Worm (Caenorhabditis elegans) whole organism, late embryonic: Measurements from ENCODE around the gene H04D03.4.

Source experiments
- C08G9.2 ChIP-seq: sonication (generic microtip); optimal IDR thresholded peaks from 2 replicates; lab custom pipeline; 2016; ENCODE audit warnings: mild to moderate bottlenecking, missing genetic modification characterization, moderate library complexity, missing compliant biosample characterization
- F13H6.1 ChIP-seq: sonication (generic microtip); optimal IDR thresholded peaks from 2 replicates; lab custom pipeline; 2016; ENCODE audit warnings: missing genetic modification characterization, missing compliant biosample characterization
- K09A11.1 ChIP-seq: sonication (generic microtip); optimal IDR thresholded peaks from 2 replicates; lab custom pipeline; 2017; ENCODE audit warnings: antibody characterized with exemption, mild to moderate bottlenecking, missing genetic modification characterization, missing compliant biosample characterization; ENCODE audit not compliant: insufficient read depth
- T23F11.4 ChIP-seq: fragments of 200-800 bp; sonication (Bioruptor generic); optimal IDR thresholded peaks from 2 replicates; lab custom pipeline; 2018; ENCODE audit warnings: mild to moderate bottlenecking, missing genetic modification characterization, missing compliant biosample characterization
- ahr-1 ChIP-seq: sonication (generic microtip); optimal IDR thresholded peaks from 2 replicates; lab custom pipeline; 2016; ENCODE audit warnings: missing genetic modification characterization, missing compliant biosample characterization
- ama-1 ChIP-seq: fragments of 150-350 bp; optimal IDR thresholded peaks from 2 replicates; lab custom pipeline; 2014
- ceh-14 ChIP-seq: sonication (generic microtip); optimal IDR thresholded peaks from 2 replicates; lab custom pipeline; 2016; ENCODE audit warnings: missing genotype, missing genetic modification characterization, missing compliant biosample characterization
- ceh-18 ChIP-seq: sonication (generic microtip); optimal IDR thresholded peaks from 2 replicates; lab custom pipeline; 2016; ENCODE audit warnings: missing genetic modification characterization, missing compliant biosample characterization
- ceh-2 ChIP-seq: sonication (generic microtip); optimal IDR thresholded peaks from 2 replicates; lab custom pipeline; 2016; ENCODE audit warnings: missing genotype, missing genetic modification characterization, missing compliant biosample characterization
- ceh-22 ChIP-seq: sonication (generic microtip); optimal IDR thresholded peaks from 2 replicates; lab custom pipeline; 2017; ENCODE audit warnings: missing biosample characterization, missing genetic modification characterization
- ceh-30 ChIP-seq: fragments of 150-350 bp; optimal IDR thresholded peaks from 2 replicates; lab custom pipeline; 2014; ENCODE audit warnings: missing biosample characterization, missing genetic modification characterization
- ceh-31 ChIP-seq: sonication (generic microtip); optimal IDR thresholded peaks from 2 replicates; lab custom pipeline; 2016; ENCODE audit warnings: missing genetic modification characterization, missing compliant biosample characterization
- ceh-48 ChIP-seq: sonication (generic microtip); optimal IDR thresholded peaks from 2 replicates; lab custom pipeline; 2016; ENCODE audit warnings: missing genetic modification characterization, inconsistent platforms, missing compliant biosample characterization
- ceh-6 ChIP-seq: fragments of 200-800 bp; sonication (Bioruptor generic); optimal IDR thresholded peaks from 2 replicates; lab custom pipeline; 2018; ENCODE audit warnings: mild to moderate bottlenecking, missing genetic modification characterization, missing compliant biosample characterization
- dve-1 ChIP-seq: sonication (generic microtip); optimal IDR thresholded peaks from 2 replicates; lab custom pipeline; 2017; ENCODE audit warnings: antibody characterized with exemption, mild to moderate bottlenecking, missing genetic modification characterization, missing compliant biosample characterization
- elt-2 ChIP-seq: sonication (generic microtip); optimal IDR thresholded peaks from 2 replicates; lab custom pipeline; 2016; ENCODE audit warnings: missing genetic modification reagents, missing genetic modification characterization, missing compliant biosample characterization
- ets-4 ChIP-seq: sonication (generic microtip); optimal IDR thresholded peaks from 2 replicates; lab custom pipeline; 2016; ENCODE audit warnings: missing genetic modification characterization, missing compliant biosample characterization
- fax-1 ChIP-seq: sonication (generic microtip); optimal IDR thresholded peaks from 2 replicates; lab custom pipeline; 2016; ENCODE audit warnings: missing genotype, missing genetic modification characterization, missing compliant biosample characterization
- fkh-10 ChIP-seq: fragments of 150-350 bp; optimal IDR thresholded peaks from 2 replicates; lab custom pipeline; 2014; ENCODE audit warnings: missing biosample characterization, missing genetic modification reagents, missing genetic modification characterization
- fkh-6 ChIP-seq: sonication (generic microtip); optimal IDR thresholded peaks from 2 replicates; lab custom pipeline; 2016; ENCODE audit warnings: missing genetic modification characterization, missing compliant biosample characterization
- gmeb-2 ChIP-seq: sonication (generic microtip); optimal IDR thresholded peaks from 2 replicates; lab custom pipeline; 2016; ENCODE audit warnings: missing genetic modification characterization, inconsistent platforms, missing compliant biosample characterization
- hlh-13 ChIP-seq: fragments of 200-800 bp; sonication (Bioruptor generic); optimal IDR thresholded peaks from 2 replicates; lab custom pipeline; 2018; ENCODE audit warnings: mild to moderate bottlenecking, missing genetic modification characterization, missing compliant biosample characterization
- hlh-15 ChIP-seq: sonication (generic microtip); optimal IDR thresholded peaks from 2 replicates; lab custom pipeline; 2016; ENCODE audit warnings: missing genetic modification characterization, missing compliant biosample characterization
- hlh-30 ChIP-seq: sonication (generic microtip); optimal IDR thresholded peaks from 2 replicates; lab custom pipeline; 2017; ENCODE audit warnings: antibody characterized with exemption, missing genetic modification characterization, missing compliant biosample characterization; ENCODE audit not compliant: insufficient read depth
- lin-11 ChIP-seq: fragments of 200-800 bp; sonication (Bioruptor generic); optimal IDR thresholded peaks from 2 replicates; lab custom pipeline; 2018; ENCODE audit warnings: mild to moderate bottlenecking, missing genetic modification characterization, missing compliant biosample characterization
- mec-3 ChIP-seq: sonication (generic microtip); optimal IDR thresholded peaks from 2 replicates; lab custom pipeline; 2016; ENCODE audit warnings: borderline replicate concordance, missing genetic modification characterization, missing compliant biosample characterization
- nhr-232 ChIP-seq: sonication (generic microtip); optimal IDR thresholded peaks from 2 replicates; lab custom pipeline; 2016; ENCODE audit warnings: missing genetic modification characterization, missing compliant biosample characterization
- npax-4 ChIP-seq: sonication (generic microtip); optimal IDR thresholded peaks from 2 replicates; lab custom pipeline; 2016; ENCODE audit warnings: missing genetic modification characterization, missing compliant biosample characterization
- odd-2 ChIP-seq: sonication (generic microtip); optimal IDR thresholded peaks from 2 replicates; lab custom pipeline; 2017; ENCODE audit warnings: antibody characterized with exemption, mild to moderate bottlenecking, missing genetic modification characterization, missing compliant biosample characterization
- pax-1 ChIP-seq: fragments of 150-350 bp; optimal IDR thresholded peaks from 2 replicates; lab custom pipeline; 2014; ENCODE audit warnings: missing biosample characterization, missing genetic modification characterization
- pha-2 ChIP-seq: sonication (generic microtip); optimal IDR thresholded peaks from 2 replicates; lab custom pipeline; 2017; ENCODE audit warnings: mild to moderate bottlenecking, missing genetic modification characterization, missing compliant biosample characterization
- pha-4 ChIP-seq: fragments of 150-350 bp; optimal IDR thresholded peaks from 2 replicates; lab custom pipeline; 2018; ENCODE audit warnings: missing biosample characterization, missing genetic modification reagents, missing genetic modification characterization
- pros-1 ChIP-seq: fragments of 150-350 bp; optimal IDR thresholded peaks from 2 replicates; lab custom pipeline; 2014; ENCODE audit warnings: missing biosample characterization, missing genetic modification reagents, missing genetic modification characterization
- ref-2 ChIP-seq: sonication (generic microtip); optimal IDR thresholded peaks from 2 replicates; lab custom pipeline; 2016; ENCODE audit warnings: missing genetic modification characterization, missing compliant biosample characterization
- rnt-1 ChIP-seq: sonication (generic microtip); optimal IDR thresholded peaks from 2 replicates; lab custom pipeline; 2016; ENCODE audit warnings: missing genetic modification characterization, missing compliant biosample characterization
- sox-4 ChIP-seq: sonication (generic microtip); optimal IDR thresholded peaks from 2 replicates; lab custom pipeline; 2017; ENCODE audit warnings: mild to moderate bottlenecking, missing genetic modification characterization, inconsistent platforms, missing compliant biosample characterization
- tbx-2 ChIP-seq: sonication (generic microtip); optimal IDR thresholded peaks from 2 replicates; lab custom pipeline; 2016; ENCODE audit warnings: missing genetic modification characterization, missing compliant biosample characterization
- ttx-3 ChIP-seq: sonication (generic microtip); optimal IDR thresholded peaks from 2 replicates; lab custom pipeline; 2016; ENCODE audit warnings: missing genetic modification reagents, missing genetic modification characterization, missing compliant biosample characterization
- unc-55 ChIP-seq: sonication (generic microtip); optimal IDR thresholded peaks from 2 replicates; lab custom pipeline; 2017; ENCODE audit warnings: missing biosample characterization, missing genetic modification reagents, missing genetic modification characterization
- unc-86 ChIP-seq: sonication (generic microtip); optimal IDR thresholded peaks from 2 replicates; lab custom pipeline; 2016; ENCODE audit warnings: missing genetic modification characterization, missing compliant biosample characterization
- zip-5 ChIP-seq: sonication (generic microtip); optimal IDR thresholded peaks from 2 replicates; lab custom pipeline; 2016; ENCODE audit warnings: missing genetic modification characterization, missing compliant biosample characterization

Gene H04D03.4

ce11 chrIII:10451012-10451411 lies at the start of gene H04D03.4:
TSS of gene H04D03.4 (minus strand) at chrIII:10451112.
- no peak for TF ChIP-seq K09A11.1
- TF ChIP-seq ceh-22 (tag; lab: Kevin White, UChicago), result no peak
- no peak for TF ChIP-seq hlh-15 (tag; lab: Kevin White, UChicago)
- TF ChIP-seq pros-1, result no peak
- TF ChIP-seq mec-3, result no peak
- no peak for TF ChIP-seq ama-1 (lab: Kevin White, UChicago)
- TF ChIP-seq lin-11 (tag; lab: Kevin White, UChicago), result no peak
- TF ChIP-seq pha-2 (tag; lab: Kevin White, UChicago), result no peak
- no peak for TF ChIP-seq nhr-232 (tag; lab: Kevin White, UChicago)
- no peak for TF ChIP-seq rnt-1
- no peak for TF ChIP-seq fkh-6 (tag; lab: Kevin White, UChicago)
- TF ChIP-seq unc-55 (GFP tag; lab: Kevin White, UChicago), result no peak
- TF ChIP-seq ahr-1, result no peak
- no peak for TF ChIP-seq gmeb-2 (tag; lab: Kevin White, UChicago)
- TF ChIP-seq F13H6.1 (tag; lab: Kevin White, UChicago), result no peak
- TF ChIP-seq ceh-30 (tag; lab: Kevin White, UChicago), result no peak
- TF ChIP-seq sox-4, result no peak

ce11 chrIII:10488052-10488451 lies 37.1 kb upstream of the H04D03.4 start, which contains the start of gene ptr-25:
TSS of gene ptr-25 (plus strand) at chrIII:10488124.
- TF ChIP-seq nhr-232 (tag; lab: Kevin White, UChicago), result no peak
- TF ChIP-seq ceh-6 (GFP tag; lab: Kevin White, UChicago), result no peak
- TF ChIP-seq tbx-2 (tag; lab: Kevin White, UChicago), result no peak
- TF ChIP-seq elt-2 (tag; lab: Kevin White, UChicago), result no peak
- no peak for TF ChIP-seq T23F11.4 (GFP tag; lab: Kevin White, UChicago)
- TF ChIP-seq ref-2, result no peak
- no peak for TF ChIP-seq gmeb-2 (tag; lab: Kevin White, UChicago)
- TF ChIP-seq, all 69 proteins: peak for 0

ce11 chrIII:10486455-10486854 lies 35.5 kb upstream of the H04D03.4 start:
- TF ChIP-seq hlh-13 (no peak), ceh-14 (tag; lab: Kevin White, UChicago) (no peak), hlh-30 (tag; lab: Kevin White, UChicago) (no peak), gmeb-2 (tag; lab: Kevin White, UChicago) (no peak), pha-4 (tag; lab: Kevin White, UChicago) (no peak), fkh-10 (no peak), ceh-48 (tag; lab: Kevin White, UChicago) (no peak), pax-1 (tag; lab: Kevin White, UChicago) (no peak), F13H6.1 (tag; lab: Kevin White, UChicago) (no peak), ceh-22 (tag; lab: Kevin White, UChicago) (no peak), ceh-31 (tag; lab: Kevin White, UChicago) (no peak), pros-1 (no peak), dve-1 (no peak), ahr-1 (no peak), unc-86 (no peak), ets-4 (tag; lab: Kevin White, UChicago) (no peak), ttx-3 (tag; lab: Kevin White, UChicago) (no peak)

- TF ChIP-seq elt-2 (tag; lab: Kevin White, UChicago), result peak; percentile 8
- TF ChIP-seq hlh-15 (tag; lab: Kevin White, UChicago), result no peak
Measured at ce11 chrIII:10481988-10482387, 31.1 kb upstream of the H04D03.4 start, which contains the start of gene D2045.8. TSS of gene D2045.8 (plus strand) at chrIII:10482288.

- TF ChIP-seq zip-5 (tag; lab: Kevin White, UChicago), result no peak
- no peak for TF ChIP-seq npax-4 (tag; lab: Kevin White, UChicago)
- no peak for TF ChIP-seq odd-2 (tag; lab: Kevin White, UChicago)
- TF ChIP-seq ceh-2 (tag; lab: Kevin White, UChicago), result no peak
- no peak for TF ChIP-seq ceh-18 (tag; lab: Kevin White, UChicago)
- TF ChIP-seq C08G9.2 (tag; lab: Kevin White, UChicago), result no peak
- TF ChIP-seq pha-2 (tag; lab: Kevin White, UChicago), result no peak
- no peak for TF ChIP-seq fax-1
- TF ChIP-seq ceh-48 (tag; lab: Kevin White, UChicago), result no peak
- TF ChIP-seq ref-2, result no peak
- no peak for TF ChIP-seq rnt-1
Measured at ce11 chrIII:10481497-10481896, 30.6 kb upstream of the H04D03.4 start.
